Fruit fly (Drosophila melanogaster) whole organism, wandering third instar larva: ENCODE measurements around the gene nullo.

Experiments used
- Abd-B ChIP-seq: fragments of >200 bp; optimal IDR thresholded peaks from 2 replicates; lab custom pipeline; 2017; ENCODE audit warnings: missing biosample characterization, missing genetic modification characterization
- CG32264 ChIP-seq: fragments of 200-800 bp; sonication (Bioruptor generic); optimal IDR thresholded peaks from 2 replicates; lab custom pipeline; 2016; ENCODE audit warnings: missing biosample characterization, missing genetic modification characterization
- CG9705 ChIP-seq: fragments of 200-800 bp; sonication (Bioruptor generic); optimal IDR thresholded peaks from 2 replicates; lab custom pipeline; 2018; ENCODE audit warnings: missing biosample characterization, mild to moderate bottlenecking, missing genetic modification characterization
- CrebA ChIP-seq: fragments of 200-800 bp; sonication (Bioruptor generic); optimal IDR thresholded peaks from 2 replicates; lab custom pipeline; 2016; ENCODE audit warnings: missing biosample characterization, mild to moderate bottlenecking, missing genetic modification characterization, borderline replicate concordance
- Dfd ChIP-seq: fragments of >200 bp; optimal IDR thresholded peaks from 2 replicates; lab custom pipeline; 2017; ENCODE audit warnings: missing biosample characterization, missing genetic modification characterization
- Dif ChIP-seq: fragments of 200-275, 200-300 bp; sonication (Bioruptor generic); optimal IDR thresholded peaks from 2 replicates; lab custom pipeline; 2018; ENCODE audit warnings: missing biosample characterization, missing genetic modification characterization; ENCODE audit not compliant: partially characterized antibody
- HLH106 ChIP-seq: fragments of 200-800 bp; optimal IDR thresholded peaks from 3 replicates; lab custom pipeline; 2019; ENCODE audit warnings: missing biosample characterization, mild to moderate bottlenecking, missing genetic modification characterization, moderate library complexity
- Hnf4 ChIP-seq: fragments of 200-800 bp; sonication (Bioruptor generic); optimal IDR thresholded peaks from 2 replicates; lab custom pipeline; 2016; ENCODE audit warnings: missing biosample characterization, mild to moderate bottlenecking, missing genetic modification characterization
- Hr78 ChIP-seq: fragments of >200 bp; optimal IDR thresholded peaks from 2 replicates; lab custom pipeline; 2017; ENCODE audit warnings: missing biosample characterization, missing genetic modification characterization
- Hr83 ChIP-seq: fragments of 200-300 bp; sonication (Bioruptor generic); optimal IDR thresholded peaks from 2 replicates; lab custom pipeline; 2016; ENCODE audit warnings: missing biosample characterization, mild to moderate bottlenecking, missing genetic modification characterization, moderate library complexity; ENCODE audit not compliant: poor library complexity, severe bottlenecking
- Jra ChIP-seq: sonication (Bioruptor generic); optimal IDR thresholded peaks from 2 replicates; lab custom pipeline; 2016; ENCODE audit warnings: missing biosample characterization, missing genetic modification characterization
- Mio ChIP-seq: sonication (Bioruptor generic); optimal IDR thresholded peaks from 2 replicates; lab custom pipeline; 2016; ENCODE audit warnings: missing biosample characterization, missing genetic modification characterization
- Myc ChIP-seq: fragments of >200 bp; optimal IDR thresholded peaks from 2 replicates; lab custom pipeline; 2017
- N ChIP-seq: fragments of >200 bp; optimal IDR thresholded peaks from 2 replicates; lab custom pipeline; 2018; ENCODE audit warnings: missing biosample characterization, missing external identifiers, missing genetic modification characterization
- OdsH ChIP-seq: fragments of 200-800 bp; sonication (Bioruptor generic); optimal IDR thresholded peaks from 2 replicates; lab custom pipeline; 2016; ENCODE audit warnings: missing biosample characterization, mild to moderate bottlenecking, missing genetic modification characterization
- Rel ChIP-seq, 2 experiments: fragments of 200-800 bp; sonication (Bioruptor generic) in 1 of 2; optimal IDR thresholded peaks; 2 replicates in 1 of 2; 3 replicates in 1 of 2; lab custom pipeline; 2016 to 2019; ENCODE audit warnings: mild to moderate bottlenecking in 2 of 2, missing biosample characterization in 2 of 2, missing genetic modification characterization in 2 of 2, moderate library complexity in 1 of 2
- Sp1 ChIP-seq: fragments of 200-800 bp; sonication (Bioruptor generic); optimal IDR thresholded peaks from 3 replicates; lab custom pipeline; 2019; ENCODE audit warnings: missing biosample characterization, mild to moderate bottlenecking, missing genetic modification characterization, moderate library complexity
- Vsx2 ChIP-seq: fragments of 200-300, 225-300 bp; sonication (Bioruptor generic); optimal IDR thresholded peaks from 2 replicates; lab custom pipeline; 2018; ENCODE audit warnings: missing biosample characterization, missing genetic modification characterization; ENCODE audit not compliant: partially characterized antibody
- br ChIP-seq: fragments of 200-800 bp; sonication (Bioruptor generic); optimal IDR thresholded peaks from 2 replicates; lab custom pipeline; 2016; ENCODE audit warnings: missing biosample characterization, missing genetic modification characterization
- brk ChIP-seq: fragments of 200-800 bp; sonication (Bioruptor generic); optimal IDR thresholded peaks from 2 replicates; lab custom pipeline; 2016; ENCODE audit warnings: missing biosample characterization, mild to moderate bottlenecking, missing genetic modification characterization
- dl ChIP-seq, 2 experiments: fragments of 175-275, 200-275 bp in 1 of 2; fragments of 200-275 bp in 1 of 2; sonication (Bioruptor generic); optimal IDR thresholded peaks; lab custom pipeline; 2018; ENCODE audit warnings: mild to moderate bottlenecking in 2 of 2, missing biosample characterization in 2 of 2, missing genetic modification characterization in 2 of 2, moderate library complexity in 2 of 2; ENCODE audit not compliant: partially characterized antibody in 2 of 2, insufficient read depth in 1 of 2
- dmrt93B ChIP-seq: fragments of 200-800 bp; sonication (Bioruptor generic); optimal IDR thresholded peaks from 2 replicates; lab custom pipeline; 2018; ENCODE audit warnings: missing biosample characterization, mild to moderate bottlenecking, missing genetic modification characterization
- ey ChIP-seq: fragments of 200-800 bp; sonication (Bioruptor generic); optimal IDR thresholded peaks from 2 replicates; lab custom pipeline; 2016; ENCODE audit warnings: missing biosample characterization, missing genetic modification characterization
- foxo ChIP-seq, 2 experiments: fragments of 200-800 bp; sonication (Bioruptor generic); optimal IDR thresholded peaks; 2 replicates in 1 of 2; 3 replicates in 1 of 2; lab custom pipeline; 2016 to 2017; ENCODE audit warnings: missing biosample characterization in 2 of 2, missing genetic modification characterization in 2 of 2
- fru ChIP-seq: fragments of 200-800 bp; sonication (Bioruptor generic); optimal IDR thresholded peaks from 3 replicates; lab custom pipeline; 2016; ENCODE audit warnings: missing biosample characterization, mild to moderate bottlenecking, missing genetic modification characterization
- h ChIP-seq: fragments of 200-800 bp; sonication (Bioruptor generic); optimal IDR thresholded peaks from 3 replicates; lab custom pipeline; 2016; ENCODE audit warnings: missing biosample characterization, mild to moderate bottlenecking, missing genetic modification characterization
- jim ChIP-seq: fragments of 175-275, 200-325 bp; sonication (Bioruptor generic); optimal IDR thresholded peaks from 2 replicates; lab custom pipeline; 2016; ENCODE audit warnings: missing biosample characterization, mild to moderate bottlenecking, missing genetic modification characterization
- lola ChIP-seq: fragments of >200 bp; optimal IDR thresholded peaks from 2 replicates; lab custom pipeline; 2017; ENCODE audit warnings: missing biosample characterization, missing genetic modification characterization
- pan ChIP-seq: fragments of >200 bp; optimal IDR thresholded peaks from 2 replicates; lab custom pipeline; 2017
- psq ChIP-seq: fragments of 200-800 bp; sonication (Bioruptor generic); optimal IDR thresholded peaks from 3 replicates; lab custom pipeline; 2017; ENCODE audit warnings: missing biosample characterization, mild to moderate bottlenecking, missing genetic modification characterization, moderate library complexity
- rgr ChIP-seq: fragments of 200-800 bp; sonication (Bioruptor generic); optimal IDR thresholded peaks from 3 replicates; lab custom pipeline; 2016; ENCODE audit warnings: missing biosample characterization, mild to moderate bottlenecking, missing genetic modification characterization
- sage ChIP-seq: fragments of 200-800 bp; sonication (Bioruptor generic); optimal IDR thresholded peaks from 2 replicates; lab custom pipeline; 2016; ENCODE audit warnings: missing biosample characterization, mild to moderate bottlenecking, missing genetic modification characterization
- sv ChIP-seq: fragments of 200-800 bp; sonication (Bioruptor generic); optimal IDR thresholded peaks from 3 replicates; lab custom pipeline; 2016; ENCODE audit warnings: missing biosample characterization, missing genetic modification characterization
- tai ChIP-seq: sonication (Bioruptor generic); optimal IDR thresholded peaks from 2 replicates; lab custom pipeline; 2016; ENCODE audit warnings: missing biosample characterization, missing genetic modification characterization
- usp ChIP-seq: fragments of >200 bp; optimal IDR thresholded peaks from 2 replicates; lab custom pipeline; 2017; ENCODE audit warnings: missing biosample characterization, missing genetic modification characterization
- woc ChIP-seq: sonication (Bioruptor generic); optimal IDR thresholded peaks from 2 replicates; lab custom pipeline; 2016; ENCODE audit warnings: missing biosample characterization, mild to moderate bottlenecking, missing genetic modification characterization

Gene nullo

DNA sequence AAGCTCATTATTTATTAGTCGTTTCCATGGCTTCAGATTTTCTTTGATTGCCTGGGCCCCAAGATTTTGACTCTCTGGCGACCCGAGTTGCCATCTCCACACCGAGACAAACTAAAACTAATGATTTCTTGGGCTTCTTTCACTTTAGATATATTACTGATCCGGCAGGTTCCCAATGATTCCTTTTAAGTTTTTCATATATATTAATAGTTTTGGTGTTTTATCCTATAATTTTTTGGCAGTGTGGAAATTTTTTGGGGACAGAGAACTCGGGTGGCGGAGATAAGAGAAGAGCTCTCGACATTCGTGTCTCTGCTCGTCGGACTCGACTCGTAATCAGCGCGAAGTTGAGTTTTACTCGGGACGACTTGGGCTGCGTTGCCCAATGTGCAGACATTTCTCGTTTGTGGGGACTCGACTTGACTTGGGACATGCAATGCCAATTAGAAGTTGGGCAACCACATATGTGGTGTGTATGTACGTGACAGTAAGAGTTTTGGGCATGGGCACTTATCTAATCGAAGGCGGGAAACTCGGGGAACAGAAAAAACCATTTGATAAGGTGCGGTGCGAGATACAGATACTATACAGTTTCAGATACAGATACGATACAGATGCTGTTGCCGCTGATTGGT is 48.0 kb upstream of the nullo start (continued):
- TF ChIP-seq Hnf4 (GFP tag; lab: Kevin White, UChicago): peak; percentile 46

dm6 chrX:7004101-7004700 is 45.1 kb upstream of the nullo start:
- no peak for TF ChIP-seq woc (GFP tag; lab: Kevin White, UChicago)
- TF ChIP-seq rgr (GFP tag; lab: Kevin White, UChicago): peak; percentile 5
- TF ChIP-seq sv (GFP tag; lab: Kevin White, UChicago): peak; percentile 56

DNA sequence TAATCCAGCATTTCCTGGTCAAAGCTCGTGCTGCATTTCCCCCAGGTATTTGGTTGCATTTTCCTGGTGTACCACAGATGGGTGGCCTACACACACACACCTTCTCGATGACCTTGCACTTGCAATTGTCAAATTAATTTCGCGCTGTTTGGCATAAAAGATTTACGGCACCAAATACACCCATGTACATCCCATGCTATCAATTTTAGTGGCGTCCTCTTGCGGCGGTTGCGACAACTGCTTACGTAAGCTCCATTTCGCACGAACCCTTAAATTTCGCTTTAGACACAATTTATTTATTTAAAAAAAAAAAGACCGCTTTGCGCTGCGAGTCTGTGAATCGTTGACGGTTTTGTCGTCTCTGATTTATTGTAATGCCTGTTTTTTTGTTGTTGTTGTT is 43.8 kb upstream of the nullo start:
- TF ChIP-seq Mio (no peak), woc (GFP tag; lab: Kevin White, UChicago) (no peak)
- TF ChIP-seq, all 38 proteins: peak for 0

dm6 chrX:7007693-7008092 is 41.6 kb upstream of the nullo start:
- TF ChIP-seq h (GFP tag; lab: Kevin White, UChicago) (peak; percentile 51), rgr (GFP tag; lab: Kevin White, UChicago) (peak; percentile 43), woc (GFP tag; lab: Kevin White, UChicago) (peak; percentile 41), Sp1 (peak; percentile 1), CG9705 (GFP tag; lab: Kevin White, UChicago) (no peak), foxo (GFP tag; optimal IDR thresholded peaks at IDR 0.05; lab: Kevin White, UChicago) (peak in 1 of 2 experiments; percentile 31), br (GFP tag; lab: Kevin White, UChicago) (peak; percentile 35), ey (GFP tag; lab: Kevin White, UChicago) (peak; percentile 52), HLH106 (tag; lab: Kevin White, UChicago) (peak; percentile 1), usp (GFP tag; lab: Kevin White, UChicago) (no peak), CrebA (GFP tag; lab: Kevin White, UChicago) (no peak), brk (peak; percentile 8)

DNA sequence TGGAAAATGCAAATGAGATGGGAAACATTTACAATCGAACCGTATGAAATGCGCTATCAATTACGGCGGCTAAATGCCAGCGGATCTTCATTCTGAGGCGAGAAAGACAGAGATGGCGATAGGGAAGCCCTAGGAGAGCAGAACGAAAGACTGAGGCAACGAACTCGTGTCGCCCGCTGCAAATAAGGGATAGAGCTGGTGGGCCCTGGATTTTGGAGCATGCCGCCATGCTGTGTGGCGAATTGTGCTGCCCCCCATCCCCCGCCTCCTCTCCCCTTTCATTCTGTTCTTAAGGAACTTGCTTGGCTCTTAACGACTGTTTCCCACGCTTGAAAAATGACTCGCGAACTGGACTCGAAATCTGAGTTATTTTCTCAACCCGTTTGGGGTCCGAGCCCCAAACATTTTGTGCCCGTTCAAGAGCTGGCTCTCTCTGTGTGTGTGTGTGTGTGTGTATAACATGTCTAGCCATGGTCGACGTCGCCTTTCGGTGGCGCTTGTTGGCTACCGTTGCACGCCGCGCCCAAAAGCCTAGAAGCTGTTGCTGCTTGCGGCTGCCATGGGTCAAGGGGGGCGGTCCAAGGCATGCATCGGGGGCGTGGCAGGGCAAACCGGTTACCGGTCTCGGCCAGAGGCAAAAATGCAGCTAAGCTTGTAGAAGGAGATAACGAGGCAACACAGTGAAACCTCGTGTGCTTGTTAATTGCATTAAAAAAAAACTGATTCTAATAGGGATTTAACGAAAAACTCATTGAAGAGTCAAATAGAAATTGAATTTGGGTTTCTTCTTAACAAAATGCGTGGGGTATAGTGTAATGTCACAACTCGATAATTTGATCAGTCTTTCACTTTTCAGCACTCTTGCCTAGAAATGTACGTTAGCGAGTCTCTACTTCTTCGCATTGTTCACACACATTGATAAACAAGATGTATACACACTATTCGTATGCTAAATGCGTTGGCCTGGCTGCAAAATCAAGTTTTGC is 40.9 kb upstream of the nullo start:
- no peak for TF ChIP-seq pan (lab: Kevin White, UChicago)
- TF ChIP-seq br (GFP tag; lab: Kevin White, UChicago): peak; percentile 53
- no peak for TF ChIP-seq Myc (lab: Kevin White, UChicago)
- TF ChIP-seq Abd-B (GFP tag; lab: Kevin White, UChicago): no peak
- peak; percentile 29 for TF ChIP-seq Jra (GFP tag; lab: Kevin White, UChicago)
- no peak for TF ChIP-seq brk
- TF ChIP-seq foxo (GFP tag; optimal IDR thresholded peaks at IDR 0.05; lab: Kevin White, UChicago): peak in 1 of 2 experiments; percentile 80
- peak; percentile 69 for TF ChIP-seq Dif (GFP tag; lab: Kevin White, UChicago)
- peak; percentile 60 for TF ChIP-seq OdsH (GFP tag; lab: Kevin White, UChicago)
- no peak for TF ChIP-seq sage
- TF ChIP-seq Hr83 (GFP tag; lab: Kevin White, UChicago): no peak
- TF ChIP-seq Hnf4 (GFP tag; lab: Kevin White, UChicago): peak; percentile 23
- TF ChIP-seq Hr78 (GFP tag; lab: Kevin White, UChicago): no peak
- no peak for TF ChIP-seq N (GFP tag; lab: Kevin White, UChicago)
- peak; percentile 41 for TF ChIP-seq CG9705 (GFP tag; lab: Kevin White, UChicago)
- TF ChIP-seq lola (GFP tag; lab: Kevin White, UChicago): no peak
- TF ChIP-seq jim (GFP tag; lab: Kevin White, UChicago): no peak
- TF ChIP-seq h (GFP tag; lab: Kevin White, UChicago): peak; percentile 74
- TF ChIP-seq fru (GFP tag; lab: Kevin White, UChicago): peak; percentile 81
- TF ChIP-seq tai (GFP tag; lab: Kevin White, UChicago): peak; percentile 42
- TF ChIP-seq CG32264 (GFP tag; lab: Kevin White, UChicago): no peak
- TF ChIP-seq Rel (GFP tag; optimal IDR thresholded peaks at IDR 0.05; lab: Kevin White, UChicago): no peak
- TF ChIP-seq Rel (tag; optimal IDR thresholded peaks at IDR 0.05; lab: Kevin White, UChicago): peak; percentile 12
- TF ChIP-seq dl (GFP tag; optimal IDR thresholded peaks at IDR 0.05; lab: Kevin White, UChicago; ENCODE audit: insufficient read depth in 1 of 2, partially characterized antibody in 2 of 2): no peak
- TF ChIP-seq ey (GFP tag; lab: Kevin White, UChicago): peak; percentile 77
- TF ChIP-seq Vsx2: no peak
- TF ChIP-seq Sp1: peak; percentile 63
- no peak for TF ChIP-seq usp (GFP tag; lab: Kevin White, UChicago)
- TF ChIP-seq sv (GFP tag; lab: Kevin White, UChicago): no peak
- TF ChIP-seq dmrt93B (GFP tag; lab: Kevin White, UChicago): peak; percentile 42
- TF ChIP-seq CrebA (GFP tag; lab: Kevin White, UChicago): no peak
- no peak for TF ChIP-seq Dfd (GFP tag; lab: Kevin White, UChicago)
- peak; percentile 68 for TF ChIP-seq psq (GFP tag; lab: Kevin White, UChicago)
